Fruit fly (Drosophila melanogaster): ENCODE data around the gene Tmem43.

dm6 chr3L:7882105-7882504, 32.8 kb downstream of the Tmem43 start:
- no peak for TF ChIP-seq kay (GFP tag; ENCODE audit: borderline replicate concordance)
- TF ChIP-seq ovo (GFP tag; optimal IDR thresholded peaks at IDR 0.05): peak; percentile 1
- TF ChIP-seq cic (GFP tag; optimal IDR thresholded peaks at IDR 0.05): no peak
- TF ChIP-seq Mnt (GFP tag; optimal IDR thresholded peaks at IDR 0.05): no peak
- peak; percentile 46 for TF ChIP-seq CG7101 (tag; optimal IDR thresholded peaks at IDR 0.05)
- peak; percentile 26 for TF ChIP-seq CG11617 (GFP tag; optimal IDR thresholded peaks at IDR 0.05)

Data from whole organism, adult.